Fruit fly (Drosophila melanogaster): ENCODE data around the gene CG33695.
A peak's percentile ranks its signal among the peaks of the same experiment; 100 is the strongest.

The CG33695 gene

DNA sequence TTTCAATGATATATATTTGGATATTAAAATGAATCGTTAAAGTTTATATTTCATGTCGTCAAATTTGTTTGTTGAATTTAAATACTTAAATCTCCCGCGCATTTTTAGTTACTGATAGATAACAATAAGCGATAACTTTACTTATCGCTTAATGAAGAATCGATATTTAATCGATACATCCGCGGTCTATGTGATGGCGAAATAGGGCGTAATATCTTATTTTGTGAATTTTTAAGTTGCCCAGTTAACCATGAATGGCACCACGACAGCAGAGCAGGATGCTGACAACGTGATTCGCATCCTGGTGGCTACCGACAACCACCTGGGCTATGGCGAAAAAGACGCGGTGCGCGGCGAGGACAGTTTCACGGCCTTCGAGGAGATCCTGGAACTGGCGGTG is 4.1 kb downstream of the CG33695 start, which contains the start of gene mre11:
Gene mre11, plus strand, starts transcription at position 161 of the 400 bp plus-strand sequence.
- TF ChIP-seq Crg-1 (GFP tag; optimal IDR thresholded peaks at IDR 0.05) (no peak), kay (GFP tag; ENCODE audit: borderline replicate concordance) (peak; percentile 46)

DNA sequence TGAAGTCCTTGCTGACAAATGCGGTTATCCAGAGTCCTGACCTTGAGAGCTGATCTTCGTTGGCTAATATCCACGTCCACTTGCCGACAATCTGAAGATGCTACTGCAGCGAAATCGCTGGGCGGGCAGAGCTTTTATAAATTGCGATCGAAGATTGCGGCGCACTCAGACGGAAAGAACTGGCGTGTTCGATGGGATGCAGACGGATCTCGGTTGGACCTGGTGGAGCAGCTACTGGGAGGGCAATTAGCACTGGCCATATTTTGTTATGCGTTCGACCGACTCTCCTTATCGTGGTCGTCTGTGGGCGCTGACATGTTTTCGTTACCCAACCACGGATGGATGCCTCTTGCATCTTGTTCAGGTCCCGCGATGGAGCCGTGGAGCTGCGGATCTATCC is 7.8 kb downstream of the CG33695 start, which contains the start of gene Osi21:
Gene Osi21, minus strand, starts transcription at position 101 of the 400 bp plus-strand sequence.
- no peak for TF ChIP-seq Crg-1 (GFP tag; optimal IDR thresholded peaks at IDR 0.05)
- no peak for TF ChIP-seq toe (GFP tag; optimal IDR thresholded peaks at IDR 0.05)
- no peak for TF ChIP-seq kay (GFP tag; ENCODE audit: borderline replicate concordance)
- TF ChIP-seq CG12768 (GFP tag; optimal IDR thresholded peaks at IDR 0.05) = no peak
- TF ChIP-seq Mnt (GFP tag; optimal IDR thresholded peaks at IDR 0.05) = no peak

DNA sequence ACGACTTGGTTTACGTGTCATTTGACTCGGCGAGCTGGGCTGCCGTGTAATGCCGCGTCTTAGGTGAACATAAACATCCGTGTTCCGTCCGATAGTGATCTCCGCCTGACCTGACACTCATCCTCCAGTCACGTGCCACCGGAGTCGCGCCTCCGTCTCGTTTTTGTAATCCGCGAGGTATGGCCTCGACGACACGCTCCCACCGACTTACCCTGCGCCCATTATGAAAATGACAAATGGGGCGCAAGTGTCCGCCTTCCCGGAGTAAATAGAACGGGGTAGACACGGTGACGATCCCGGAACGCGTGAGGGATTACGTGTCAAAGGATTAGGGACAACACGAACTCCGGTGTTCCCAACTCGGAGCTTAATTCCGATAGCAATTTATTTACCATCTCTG is 17.9 kb downstream of the CG33695 start:
- no peak for TF ChIP-seq CG7045 (GFP tag; optimal IDR thresholded peaks at IDR 0.05)
- TF ChIP-seq kay (GFP tag; ENCODE audit: borderline replicate concordance) = no peak

DNA sequence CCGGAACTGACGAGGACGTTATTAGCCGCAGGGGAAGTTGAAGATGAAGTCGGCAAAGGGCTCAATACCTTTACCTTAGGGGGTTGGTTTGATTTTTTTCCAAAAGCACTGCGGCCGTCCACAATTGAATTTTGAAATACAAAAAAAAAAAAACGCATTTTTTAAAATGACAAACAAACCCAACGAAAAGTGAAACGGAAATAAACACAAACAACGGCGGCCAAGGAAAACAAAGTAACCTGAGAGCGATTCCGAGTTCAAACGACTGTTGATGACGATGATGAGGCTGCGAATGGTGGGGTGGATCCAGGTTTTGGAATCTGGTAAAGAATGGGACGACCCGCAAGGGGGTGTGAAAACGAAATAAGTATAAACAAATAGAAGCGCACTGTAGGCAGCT is 18.7 kb downstream of the CG33695 start:
- TF ChIP-seq CG12768 (GFP tag; optimal IDR thresholded peaks at IDR 0.05) (no peak), Crg-1 (GFP tag; optimal IDR thresholded peaks at IDR 0.05) (no peak), Clk (GFP tag; optimal IDR thresholded peaks at IDR 0.05) (no peak), kay (GFP tag; ENCODE audit: borderline replicate concordance) (no peak), cic (GFP tag; optimal IDR thresholded peaks at IDR 0.05) (no peak), ovo (GFP tag; optimal IDR thresholded peaks at IDR 0.05) (no peak), Mnt (GFP tag; optimal IDR thresholded peaks at IDR 0.05) (no peak), toe (GFP tag; optimal IDR thresholded peaks at IDR 0.05) (no peak), CG33017 (tag; optimal IDR thresholded peaks at IDR 0.05) (no peak), cnc (optimal IDR thresholded peaks at IDR 0.05) (no peak), CG5204 (GFP tag; optimal IDR thresholded peaks at IDR 0.05) (no peak), CG11617 (GFP tag; optimal IDR thresholded peaks at IDR 0.05) (no peak), pad (GFP tag; optimal IDR thresholded peaks at IDR 0.05) (no peak), CG14711 (tag; optimal IDR thresholded peaks at IDR 0.05) (no peak), CG7045 (GFP tag; optimal IDR thresholded peaks at IDR 0.05) (no peak)

DNA sequence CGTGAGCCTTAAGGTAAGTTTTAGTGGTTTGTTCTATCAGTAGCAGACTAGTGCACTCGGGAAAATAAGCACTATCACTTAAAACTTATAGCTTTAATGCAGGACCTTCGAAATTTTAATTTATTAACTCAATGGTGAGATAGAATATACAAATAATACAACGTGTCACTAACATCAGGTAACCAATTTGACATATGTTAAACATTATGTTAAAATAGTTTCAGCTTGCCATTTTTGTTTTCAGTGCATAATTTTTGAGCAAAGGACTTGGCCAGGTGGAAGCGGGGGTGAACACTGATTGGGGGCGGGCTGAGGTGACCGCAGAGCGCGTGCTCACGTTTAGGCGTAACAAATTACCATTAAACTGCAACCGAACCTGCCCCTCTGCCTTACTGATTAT is 24.7 kb downstream of the CG33695 start:
- TF ChIP-seq ovo (GFP tag; optimal IDR thresholded peaks at IDR 0.05) (no peak), kay (GFP tag; ENCODE audit: borderline replicate concordance) (no peak), CG11617 (GFP tag; optimal IDR thresholded peaks at IDR 0.05) (no peak), CG33017 (tag; optimal IDR thresholded peaks at IDR 0.05) (no peak), cic (GFP tag; optimal IDR thresholded peaks at IDR 0.05) (no peak), tj (GFP tag; optimal IDR thresholded peaks at IDR 0.05) (no peak), pad (GFP tag; optimal IDR thresholded peaks at IDR 0.05) (no peak), cnc (optimal IDR thresholded peaks at IDR 0.05) (no peak), CG14711 (tag; optimal IDR thresholded peaks at IDR 0.05) (no peak), CG5204 (GFP tag; optimal IDR thresholded peaks at IDR 0.05) (no peak), CG7101 (tag; optimal IDR thresholded peaks at IDR 0.05) (no peak), toe (GFP tag; optimal IDR thresholded peaks at IDR 0.05) (no peak), CG7045 (GFP tag; optimal IDR thresholded peaks at IDR 0.05) (no peak), Hr96 (GFP tag; optimal IDR thresholded peaks at IDR 0.05) (no peak), CG12768 (GFP tag; optimal IDR thresholded peaks at IDR 0.05) (no peak), Crg-1 (GFP tag; optimal IDR thresholded peaks at IDR 0.05) (no peak), bab1 (GFP tag; optimal IDR thresholded peaks at IDR 0.05) (no peak)

DNA sequence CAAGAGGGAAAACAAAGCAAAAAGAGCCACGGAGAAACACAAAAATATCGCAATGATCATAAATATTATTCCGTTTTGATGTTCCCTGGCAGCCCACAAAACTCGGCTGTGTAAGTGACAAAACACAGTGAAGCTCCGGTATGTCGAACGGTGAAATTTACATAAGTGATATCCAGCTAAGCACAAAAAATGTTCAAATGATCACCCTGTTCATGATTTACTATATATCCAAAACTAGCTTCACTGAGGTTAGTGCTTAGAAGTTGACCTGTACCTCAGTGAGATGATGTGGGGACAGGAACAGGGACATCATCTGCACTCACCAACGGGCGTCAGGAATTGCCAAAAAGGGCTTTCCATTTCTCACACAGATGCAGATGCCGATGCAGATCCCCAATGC is 28.3 kb downstream of the CG33695 start:
- TF ChIP-seq toe (GFP tag; optimal IDR thresholded peaks at IDR 0.05) (no peak), tj (GFP tag; optimal IDR thresholded peaks at IDR 0.05) (no peak), CG14711 (tag; optimal IDR thresholded peaks at IDR 0.05) (no peak), CG1620 (GFP tag; optimal IDR thresholded peaks at IDR 0.05) (no peak), CG12768 (GFP tag; optimal IDR thresholded peaks at IDR 0.05) (no peak), CG33017 (tag; optimal IDR thresholded peaks at IDR 0.05) (no peak), ovo (GFP tag; optimal IDR thresholded peaks at IDR 0.05) (no peak), Clk (GFP tag; optimal IDR thresholded peaks at IDR 0.05) (no peak), CG5204 (GFP tag; optimal IDR thresholded peaks at IDR 0.05) (no peak), bab1 (GFP tag; optimal IDR thresholded peaks at IDR 0.05) (no peak), pad (GFP tag; optimal IDR thresholded peaks at IDR 0.05) (no peak), kay (GFP tag; ENCODE audit: borderline replicate concordance) (no peak), cic (GFP tag; optimal IDR thresholded peaks at IDR 0.05) (no peak)

DNA sequence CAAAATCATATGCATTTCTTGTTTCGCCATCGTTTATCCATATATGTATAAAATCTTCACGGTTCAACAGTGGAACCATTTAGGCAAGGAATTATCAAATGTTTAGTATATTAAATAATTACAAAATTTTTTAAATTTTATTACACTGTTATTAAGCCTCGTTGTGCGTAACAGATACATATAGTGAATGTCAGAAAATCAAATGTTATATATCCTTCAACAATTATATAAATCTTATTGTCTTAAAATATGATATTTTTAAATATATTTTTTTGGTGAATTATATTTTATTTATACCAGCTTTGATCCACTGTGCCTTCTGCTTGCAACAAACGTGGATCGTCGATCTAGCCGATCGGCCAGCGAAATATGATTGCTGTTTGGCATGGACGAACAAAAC is 29.3 kb downstream of the CG33695 start:
- no peak for TF ChIP-seq ovo (GFP tag; optimal IDR thresholded peaks at IDR 0.05)
- no peak for TF ChIP-seq CG12768 (GFP tag; optimal IDR thresholded peaks at IDR 0.05)
- TF ChIP-seq CG33017 (tag; optimal IDR thresholded peaks at IDR 0.05) = no peak
- TF ChIP-seq CG7045 (GFP tag; optimal IDR thresholded peaks at IDR 0.05) = no peak
- no peak for TF ChIP-seq Mnt (GFP tag; optimal IDR thresholded peaks at IDR 0.05)
- no peak for TF ChIP-seq CG14711 (tag; optimal IDR thresholded peaks at IDR 0.05)

DNA sequence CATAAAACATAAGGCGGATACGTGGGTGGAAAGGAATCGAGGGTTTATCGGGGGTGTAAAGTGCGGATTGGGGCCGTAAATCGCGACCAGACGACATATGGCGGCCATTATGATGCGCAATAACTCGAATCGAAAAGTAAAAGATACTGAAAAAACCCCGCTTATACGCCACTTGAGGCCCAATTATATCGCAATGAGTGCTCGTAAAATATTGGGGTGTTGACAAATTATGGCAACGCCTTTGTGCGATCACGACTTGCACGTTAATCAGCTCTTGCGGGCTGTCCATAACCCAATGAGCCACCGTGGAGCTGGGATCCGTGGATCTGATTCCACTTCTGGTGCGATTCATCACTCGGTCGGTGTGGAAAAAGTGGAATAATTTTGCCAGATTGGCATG is 32.0 kb downstream of the CG33695 start:
- TF ChIP-seq bab1 (GFP tag; optimal IDR thresholded peaks at IDR 0.05) (no peak), CG7045 (GFP tag; optimal IDR thresholded peaks at IDR 0.05) (no peak), kay (GFP tag; ENCODE audit: borderline replicate concordance) (no peak), tj (GFP tag; optimal IDR thresholded peaks at IDR 0.05) (no peak), Clk (GFP tag; optimal IDR thresholded peaks at IDR 0.05) (no peak), ovo (GFP tag; optimal IDR thresholded peaks at IDR 0.05) (no peak), CG14711 (tag; optimal IDR thresholded peaks at IDR 0.05) (no peak), Mnt (GFP tag; optimal IDR thresholded peaks at IDR 0.05) (no peak), CG7101 (tag; optimal IDR thresholded peaks at IDR 0.05) (no peak), pad (GFP tag; optimal IDR thresholded peaks at IDR 0.05) (no peak), CG33017 (tag; optimal IDR thresholded peaks at IDR 0.05) (no peak), CG1620 (GFP tag; optimal IDR thresholded peaks at IDR 0.05) (no peak), cnc (optimal IDR thresholded peaks at IDR 0.05) (no peak), Crg-1 (GFP tag; optimal IDR thresholded peaks at IDR 0.05) (no peak), Hr96 (GFP tag; optimal IDR thresholded peaks at IDR 0.05) (no peak), toe (GFP tag; optimal IDR thresholded peaks at IDR 0.05) (no peak), cic (GFP tag; optimal IDR thresholded peaks at IDR 0.05) (no peak), CG12768 (GFP tag; optimal IDR thresholded peaks at IDR 0.05) (no peak)
